Worm (Caenorhabditis elegans) whole organism, L4/young adult: ENCODE measurements around the gene F22H10.11.

Source experiments
- W03F9.2 ChIP-seq: fragments of 150-350 bp; optimal IDR thresholded peaks from 2 replicates; lab custom pipeline; 2014; ENCODE audit warnings: missing biosample characterization, missing genetic modification characterization
- him-1 ChIP-seq: sonication (generic microtip); optimal IDR thresholded peaks from 2 replicates; lab custom pipeline; 2016; ENCODE audit warnings: missing genotype, missing genetic modification reagents, missing genetic modification characterization, missing compliant biosample characterization

- TF ChIP-seq him-1 (peak; percentile 99), W03F9.2 (tag; lab: Kevin White, UChicago) (peak; percentile 96)
Observed at ce11 chrX:16681910-16682493, 5.8 kb downstream of the F22H10.11 start.
